Fruit fly (Drosophila melanogaster) whole organism, embryonic: ENCODE data around the gene kkv.

Experiments used
- Asciz ChIP-seq: fragments of 200-800 bp; sonication (Bioruptor generic); optimal IDR thresholded peaks from 2 replicates; lab custom pipeline; 2017; ENCODE audit warnings: missing biosample characterization, mild to moderate bottlenecking, missing genetic modification characterization, missing genetic modification reagents
- Atf-2 ChIP-seq: fragments of 200-800 bp; sonication (Bioruptor generic); optimal IDR thresholded peaks from 2 replicates; lab custom pipeline; 2016; ENCODE audit warnings: missing biosample characterization, missing genetic modification characterization
- CG10147 ChIP-seq: fragments of 200-800 bp; sonication (Bioruptor generic); optimal IDR thresholded peaks from 2 replicates; lab custom pipeline; 2019; ENCODE audit warnings: missing biosample characterization, mild to moderate bottlenecking, missing genetic modification characterization, moderate library complexity
- CG12391 ChIP-seq: fragments of 200-800 bp; sonication (Bioruptor generic); optimal IDR thresholded peaks from 3 replicates; lab custom pipeline; 2018; ENCODE audit warnings: missing biosample characterization, mild to moderate bottlenecking, missing genetic modification characterization, moderate library complexity
- CG13287 ChIP-seq: fragments of 200-800 bp; sonication (Bioruptor generic); IDR thresholded peaks from 2 replicates; pipeline ENCODE4 v1.3.6; 2022; ENCODE audit warnings: missing biosample characterization, missing genetic modification characterization; ENCODE audit not compliant: partially characterized antibody
- CG15011 ChIP-seq: fragments of 200-800 bp; sonication (Bioruptor generic); optimal IDR thresholded peaks from 3 replicates; lab custom pipeline; 2018; ENCODE audit warnings: missing biosample characterization, mild to moderate bottlenecking, missing genetic modification characterization
- CG1603 ChIP-seq: fragments of 200-800 bp; sonication (Bioruptor generic); optimal IDR thresholded peaks from 2 replicates; lab custom pipeline; 2019; ENCODE audit warnings: missing biosample characterization, mild to moderate bottlenecking, missing genetic modification characterization, moderate library complexity
- CG17612 ChIP-seq: fragments of 200-800 bp; sonication (Bioruptor generic); IDR thresholded peaks from 2 replicates; pipeline ENCODE4 v1.3.6; 2022; ENCODE audit warnings: missing biosample characterization, missing genetic modification characterization
- CG17912 ChIP-seq: fragments of 200-800 bp; sonication (Bioruptor generic); optimal IDR thresholded peaks from 2 replicates; lab custom pipeline; 2018; ENCODE audit warnings: missing biosample characterization, mild to moderate bottlenecking, missing genetic modification characterization
- CG18476 ChIP-seq: fragments of 200-800 bp; sonication (Bioruptor generic); optimal IDR thresholded peaks from 2 replicates; lab custom pipeline; 2016; ENCODE audit warnings: missing biosample characterization, mild to moderate bottlenecking, missing genetic modification characterization
- CG2116 ChIP-seq: fragments of 200-800 bp; sonication (Bioruptor generic); optimal IDR thresholded peaks from 3 replicates; lab custom pipeline; 2018; ENCODE audit warnings: missing biosample characterization, mild to moderate bottlenecking, missing genetic modification characterization
- CG2129 ChIP-seq: fragments of 200-800 bp; sonication (Bioruptor generic); IDR thresholded peaks from 2 replicates; pipeline ENCODE4 v1.3.6; 2022; ENCODE audit warnings: missing biosample characterization, missing genetic modification characterization; ENCODE audit not compliant: partially characterized antibody
- CG2199 ChIP-seq: fragments of 200-800 bp; sonication (Bioruptor generic); IDR thresholded peaks from 3 replicates; pipeline ENCODE4 v1.3.6; 2022; ENCODE audit warnings: missing biosample characterization, missing genetic modification characterization
- CG2875 ChIP-seq: fragments of 200-800 bp; sonication (Bioruptor generic); optimal IDR thresholded peaks from 2 replicates; lab custom pipeline; 2017; ENCODE audit warnings: missing biosample characterization, mild to moderate bottlenecking, missing genetic modification characterization, missing genetic modification reagents
- CG30020 ChIP-seq: fragments of 200-800 bp; optimal IDR thresholded peaks from 2 replicates; lab custom pipeline; 2019; ENCODE audit warnings: missing biosample characterization, mild to moderate bottlenecking, missing genetic modification characterization, moderate library complexity
- CG34422 ChIP-seq: fragments of 200-800 bp; sonication (Bioruptor generic); IDR thresholded peaks from 3 replicates; pipeline ENCODE4 v1.3.6; 2022; ENCODE audit warnings: missing biosample characterization, missing genetic modification characterization
- CG4360 ChIP-seq: fragments of 200-800 bp; sonication (Bioruptor generic); IDR thresholded peaks from 2 replicates; pipeline ENCODE4 v1.3.6; 2022; ENCODE audit warnings: missing biosample characterization, missing genetic modification characterization
- CG5245 ChIP-seq: fragments of 200-800 bp; sonication (Bioruptor generic); optimal IDR thresholded peaks from 3 replicates; lab custom pipeline; 2016; ENCODE audit warnings: missing biosample characterization, missing genetic modification characterization
- CG7271 ChIP-seq: fragments of 200-800 bp; sonication (Bioruptor generic); optimal IDR thresholded peaks from 2 replicates; lab custom pipeline; 2018; ENCODE audit warnings: missing biosample characterization, mild to moderate bottlenecking, missing genetic modification characterization, moderate library complexity
- CG7745 ChIP-seq: fragments of 200-800 bp; sonication (Bioruptor generic); optimal IDR thresholded peaks from 2 replicates; lab custom pipeline; 2018; ENCODE audit warnings: missing biosample characterization, mild to moderate bottlenecking, missing genetic modification characterization, moderate library complexity
- CG9215 ChIP-seq: fragments of 200-800 bp; sonication (Bioruptor generic); IDR thresholded peaks from 2 replicates; pipeline ENCODE4 v1.3.6; 2022; ENCODE audit warnings: missing biosample characterization, missing genetic modification characterization
- Dfd ChIP-seq, 2 experiments: fragments of >200 bp; optimal IDR thresholded peaks; 2 replicates each; lab custom pipeline; 2017; ENCODE audit warnings: missing biosample characterization in 2 of 2, missing genetic modification characterization in 2 of 2
- ERR ChIP-seq: fragments of 200-800 bp; sonication (Bioruptor generic); optimal IDR thresholded peaks from 2 replicates; lab custom pipeline; 2016; ENCODE audit warnings: missing biosample characterization, missing genetic modification characterization
- H2.0 ChIP-seq: fragments of 200-800 bp; sonication (Bioruptor generic); IDR thresholded peaks from 2 replicates; pipeline ENCODE4 v1.3.6; 2022; ENCODE audit warnings: missing biosample characterization, missing genetic modification characterization
- MESR4 ChIP-seq: fragments of 200-800 bp; sonication (Bioruptor generic); optimal IDR thresholded peaks from 2 replicates; lab custom pipeline; 2018; ENCODE audit warnings: missing biosample characterization, mild to moderate bottlenecking, missing genetic modification characterization, moderate library complexity
- Max ChIP-seq: fragments of 200-800 bp; sonication (Bioruptor generic); optimal IDR thresholded peaks from 2 replicates; lab custom pipeline; 2016; ENCODE audit warnings: missing biosample characterization, mild to moderate bottlenecking, missing genetic modification characterization
- Meics ChIP-seq: fragments of 200-800 bp; sonication (Bioruptor generic); optimal IDR thresholded peaks from 2 replicates; lab custom pipeline; 2017; ENCODE audit warnings: missing biosample characterization, mild to moderate bottlenecking, missing genetic modification characterization
- Poxn ChIP-seq: fragments of 200-800 bp; sonication (Bioruptor generic); IDR thresholded peaks from 2 replicates; pipeline ENCODE4 v1.3.6; 2022; ENCODE audit warnings: missing biosample characterization, missing genetic modification characterization
- Ptx1 ChIP-seq: fragments of 200-800 bp; sonication (Bioruptor generic); IDR thresholded peaks from 2 replicates; pipeline ENCODE4 v1.3.6; 2022; ENCODE audit warnings: missing biosample characterization, missing genetic modification characterization
- Rfx ChIP-seq: fragments of 200-800 bp; sonication (Bioruptor generic); IDR thresholded peaks from 2 replicates; pipeline ENCODE4 v1.3.6; 2022; ENCODE audit warnings: missing biosample characterization, missing genetic modification characterization
- Scr ChIP-seq: fragments of 200-800 bp; sonication (Bioruptor generic); IDR thresholded peaks from 2 replicates; pipeline ENCODE4 v1.3.6; 2022; ENCODE audit warnings: missing biosample characterization, missing genetic modification characterization; ENCODE audit not compliant: partially characterized antibody
- bab2 ChIP-seq: fragments of 200-800 bp; sonication (Bioruptor generic); optimal IDR thresholded peaks from 2 replicates; lab custom pipeline; 2016; ENCODE audit warnings: missing biosample characterization, missing genetic modification characterization
- cg ChIP-seq: fragments of 200-800 bp; sonication (Bioruptor generic); optimal IDR thresholded peaks from 3 replicates; lab custom pipeline; 2019; ENCODE audit warnings: missing biosample characterization, mild to moderate bottlenecking, missing genetic modification characterization, moderate library complexity
- cwo ChIP-seq: fragments of 200-800 bp; sonication (Bioruptor generic); optimal IDR thresholded peaks from 3 replicates; lab custom pipeline; 2017; ENCODE audit warnings: missing biosample characterization, missing genetic modification characterization, mild to moderate bottlenecking, moderate library complexity, missing genetic modification reagents
- da ChIP-seq: fragments of 200-800 bp; sonication (Bioruptor generic); optimal IDR thresholded peaks from 2 replicates; lab custom pipeline; 2016; ENCODE audit warnings: missing biosample characterization, missing genetic modification characterization
- dm ChIP-seq: fragments of 200-800 bp; sonication (Bioruptor generic); optimal IDR thresholded peaks from 3 replicates; lab custom pipeline; 2016; ENCODE audit warnings: missing biosample characterization, missing genetic modification characterization
- eve ChIP-seq, 2 experiments: fragments of >200 bp; optimal IDR thresholded peaks; 2 replicates each; lab custom pipeline; 2017; ENCODE audit warnings: missing biosample characterization in 2 of 2, missing genetic modification characterization in 2 of 2
- exex ChIP-seq: fragments of 200-800 bp; sonication (Bioruptor generic); optimal IDR thresholded peaks from 4 replicates; lab custom pipeline; 2018; ENCODE audit warnings: missing biosample characterization, mild to moderate bottlenecking, missing genetic modification characterization, moderate library complexity
- grn ChIP-seq: fragments of 200-800 bp; sonication (Bioruptor generic); optimal IDR thresholded peaks from 3 replicates; lab custom pipeline; 2017; ENCODE audit warnings: missing biosample characterization, missing genetic modification characterization
- gro ChIP-seq: fragments of 200-800 bp; sonication (Bioruptor generic); optimal IDR thresholded peaks from 2 replicates; lab custom pipeline; 2016; ENCODE audit warnings: missing biosample characterization, missing genetic modification characterization
- hth ChIP-seq: fragments of >200 bp; optimal IDR thresholded peaks from 2 replicates; lab custom pipeline; 2017; ENCODE audit warnings: inconsistent platforms
- ind ChIP-seq: fragments of 200-800 bp; sonication (Bioruptor generic); optimal IDR thresholded peaks from 3 replicates; lab custom pipeline; 2016; ENCODE audit warnings: missing biosample characterization, missing genetic modification characterization
- kni ChIP-seq: fragments of 200-800 bp; sonication (Bioruptor generic); optimal IDR thresholded peaks from 3 replicates; lab custom pipeline; 2017; ENCODE audit warnings: mild to moderate bottlenecking, missing biosample characterization, missing genetic modification reagents, missing genetic modification characterization
- lmd ChIP-seq: fragments of 200-800 bp; sonication (Bioruptor generic); IDR thresholded peaks from 2 replicates; pipeline ENCODE4 v1.3.6; 2022; ENCODE audit warnings: missing biosample characterization, missing genetic modification characterization
- sens ChIP-seq: fragments of 200-800 bp; sonication (Bioruptor generic); peaks from one replicate; lab custom pipeline; 2016; ENCODE audit warnings: missing biosample characterization, missing genetic modification characterization
- sim ChIP-seq: fragments of 200-800 bp; sonication (Bioruptor generic); IDR thresholded peaks from 2 replicates; pipeline ENCODE4 v1.3.6; 2022; ENCODE audit warnings: missing biosample characterization, missing genetic modification characterization
- slbo ChIP-seq: fragments of 200-800 bp; sonication (Bioruptor generic); IDR thresholded peaks from 2 replicates; pipeline ENCODE4 v1.3.6; 2022; ENCODE audit warnings: missing biosample characterization, missing genetic modification characterization
- slou ChIP-seq: fragments of 200-800 bp; sonication (Bioruptor generic); optimal IDR thresholded peaks from 3 replicates; lab custom pipeline; 2016; ENCODE audit warnings: missing biosample characterization, missing genetic modification characterization
- slp2 ChIP-seq: fragments of 200-800 bp; sonication (Bioruptor generic); optimal IDR thresholded peaks from 2 replicates; lab custom pipeline; 2016; ENCODE audit warnings: missing biosample characterization, missing genetic modification characterization
- so ChIP-seq: fragments of 200-800 bp; sonication (Bioruptor generic); IDR thresholded peaks from 3 replicates; pipeline ENCODE4 v1.3.6; 2022; ENCODE audit warnings: missing biosample characterization, missing genetic modification characterization
- sob ChIP-seq: fragments of 200-800 bp; sonication (Bioruptor generic); IDR thresholded peaks from 2 replicates; pipeline ENCODE4 v1.3.6; 2022; ENCODE audit warnings: missing biosample characterization, missing genetic modification characterization
- ssp ChIP-seq: fragments of 200-800 bp; sonication (Bioruptor generic); IDR thresholded peaks from 2 replicates; pipeline ENCODE4 v1.3.6; 2022; ENCODE audit warnings: missing biosample characterization, missing genetic modification characterization

kkv gene

dm6 chr3R:5374720-5375119 lies 17.9 kb downstream of the kkv start, which contains the start of the genes hd and CG14667 (continued):
- peak; percentile 29 for TF ChIP-seq Max (GFP tag; lab: Kevin White, UChicago)
- TF ChIP-seq slou: no peak
- TF ChIP-seq Scr: peak; percentile 58
- TF ChIP-seq cg (GFP tag; lab: Kevin White, UChicago): no peak
- TF ChIP-seq da (GFP tag; lab: Kevin White, UChicago): no peak
- TF ChIP-seq Dfd (GFP tag; optimal IDR thresholded peaks at IDR 0.05; lab: Kevin White, UChicago): no peak
- peak; percentile 30 for TF ChIP-seq exex (tag; lab: Kevin White, UChicago)
- TF ChIP-seq CG1603 (tag; lab: Kevin White, UChicago): no peak
- TF ChIP-seq gro (GFP tag; lab: Kevin White, UChicago): no peak
- TF ChIP-seq CG2875 (GFP tag; lab: Kevin White, UChicago): no peak
- TF ChIP-seq CG2116 (GFP tag; lab: Kevin White, UChicago): peak; percentile 80
- no peak for TF ChIP-seq Atf-2 (GFP tag; lab: Kevin White, UChicago)
- TF ChIP-seq Meics (GFP tag; lab: Kevin White, UChicago): no peak
- no peak for TF ChIP-seq eve (GFP tag; optimal IDR thresholded peaks at IDR 0.05; lab: Kevin White, UChicago)
- TF ChIP-seq dm: no peak
- no peak for TF ChIP-seq grn (GFP tag; lab: Kevin White, UChicago)
- TF ChIP-seq Ptx1 (GFP tag; lab: Robert Waterston, UW): no peak
- peak; percentile 67 for TF ChIP-seq CG13287 (GFP tag; lab: Robert Waterston, UW)
- TF ChIP-seq so: no peak
- no peak for TF ChIP-seq CG15011 (GFP tag; lab: Kevin White, UChicago)
- TF ChIP-seq slp2 (GFP tag; lab: Kevin White, UChicago): no peak
- no peak for TF ChIP-seq CG18476 (GFP tag; lab: Kevin White, UChicago)
- TF ChIP-seq CG4360 (GFP tag; lab: Robert Waterston, UW): no peak
- peak; percentile 84 for TF ChIP-seq sens (GFP tag; lab: Kevin White, UChicago)
- no peak for TF ChIP-seq kni (GFP tag; lab: Kevin White, UChicago)
- no peak for TF ChIP-seq CG17912 (GFP tag; lab: Kevin White, UChicago)
- no peak for TF ChIP-seq CG7271 (tag; lab: Kevin White, UChicago)
- TF ChIP-seq hth (lab: Kevin White, UChicago): no peak
- no peak for TF ChIP-seq CG2199 (GFP tag; lab: Robert Waterston, UW)
- TF ChIP-seq lmd (GFP tag; lab: Robert Waterston, UW): no peak
- no peak for TF ChIP-seq CG7745 (tag; lab: Kevin White, UChicago)
- no peak for TF ChIP-seq sob (GFP tag; lab: Robert Waterston, UW)
- no peak for TF ChIP-seq ind (GFP tag; lab: Kevin White, UChicago)
- TF ChIP-seq CG34422 (GFP tag; lab: Robert Waterston, UW): no peak
- TF ChIP-seq bab2: no peak
- no peak for TF ChIP-seq H2.0 (GFP tag; lab: Robert Waterston, UW)
- TF ChIP-seq Rfx (GFP tag; lab: Robert Waterston, UW): no peak; the same call in 1 of the 2 replicates
- no peak for TF ChIP-seq ERR (GFP tag; lab: Kevin White, UChicago)
- TF ChIP-seq MESR4 (GFP tag; lab: Kevin White, UChicago): no peak
- TF ChIP-seq Asciz (GFP tag; lab: Kevin White, UChicago): no peak
- TF ChIP-seq sim (GFP tag; lab: Robert Waterston, UW): no peak
- TF ChIP-seq cwo: no peak
- no peak for TF ChIP-seq Poxn (GFP tag; lab: Robert Waterston, UW)
- no peak for TF ChIP-seq CG17612 (GFP tag; lab: Robert Waterston, UW)
- TF ChIP-seq CG12391: peak; percentile 32
- peak; percentile 45 for TF ChIP-seq CG30020
- TF ChIP-seq CG5245 (GFP tag; lab: Kevin White, UChicago): no peak
- no peak for TF ChIP-seq CG9215 (GFP tag; lab: Robert Waterston, UW)
- no peak for TF ChIP-seq ssp (GFP tag; lab: Robert Waterston, UW)
- no peak for TF ChIP-seq slbo (GFP tag; lab: Robert Waterston, UW)
- no peak for TF ChIP-seq CG10147
- peak; percentile 24; the same call in 1 of the 2 replicates for TF ChIP-seq CG2129
